Fruit fly (Drosophila melanogaster) whole organism, pupa: ENCODE data around the gene CG46339.

Experiments
- CG10348 ChIP-seq: fragments of 200-800 bp; sonication (Bioruptor generic); IDR thresholded peaks from 2 replicates; pipeline ENCODE4 v1.3.6; 2022; ENCODE audit warnings: missing biosample characterization, missing genetic modification characterization
- CG13204 ChIP-seq: fragments of 200-800 bp; sonication (Bioruptor generic); optimal IDR thresholded peaks from 2 replicates; lab custom pipeline; 2018; ENCODE audit warnings: missing biosample characterization, mild to moderate bottlenecking, missing genetic modification characterization, moderate library complexity
- CG14655 ChIP-seq: fragments of 200-800 bp; sonication (Bioruptor generic); optimal IDR thresholded peaks from 3 replicates; lab custom pipeline; 2017; ENCODE audit warnings: mild to moderate bottlenecking, missing biosample characterization, missing genetic modification reagents, missing genetic modification characterization
- CG15710 ChIP-seq: fragments of 200-800 bp; sonication (Bioruptor generic); optimal IDR thresholded peaks from 2 replicates; lab custom pipeline; 2018; ENCODE audit warnings: missing biosample characterization, mild to moderate bottlenecking, missing genetic modification characterization, moderate library complexity
- CG17806 ChIP-seq: fragments of 200-800 bp; sonication (Bioruptor generic); optimal IDR thresholded peaks from 2 replicates; lab custom pipeline; 2018; ENCODE audit warnings: missing biosample characterization, mild to moderate bottlenecking, missing genetic modification characterization, moderate library complexity
- CG4496 ChIP-seq: fragments of 200-800 bp; sonication (Bioruptor generic); IDR thresholded peaks from 3 replicates; pipeline ENCODE4 v1.3.6; 2022; ENCODE audit warnings: missing biosample characterization, missing genetic modification characterization
- CG8159 ChIP-seq: fragments of 200-800 bp; sonication (Bioruptor generic); optimal IDR thresholded peaks from 3 replicates; lab custom pipeline; 2018; ENCODE audit warnings: missing biosample characterization, mild to moderate bottlenecking, missing genetic modification characterization, moderate library complexity
- CG9948 ChIP-seq: fragments of 200-800 bp; sonication (Bioruptor generic); optimal IDR thresholded peaks from 2 replicates; lab custom pipeline; 2018; ENCODE audit warnings: missing biosample characterization, mild to moderate bottlenecking, missing genetic modification characterization, moderate library complexity
- EcR ChIP-seq: fragments of 200-800 bp; sonication (Bioruptor generic); optimal IDR thresholded peaks from 3 replicates; lab custom pipeline; 2019; ENCODE audit warnings: missing biosample characterization, missing genetic modification characterization, mild to moderate bottlenecking, moderate library complexity, missing genetic modification reagents
- Ets98B ChIP-seq: fragments of 200-800 bp; sonication (Bioruptor generic); IDR thresholded peaks from 2 replicates; pipeline ENCODE4 v1.3.6; 2022; ENCODE audit warnings: missing biosample characterization, missing genetic modification characterization
- Pif1A ChIP-seq: fragments of 200-800 bp; sonication (Bioruptor generic); optimal IDR thresholded peaks from 3 replicates; lab custom pipeline; 2016; ENCODE audit warnings: missing biosample characterization, missing genetic modification characterization
- Pif1B ChIP-seq: fragments of 200-800 bp; sonication (Bioruptor generic); optimal IDR thresholded peaks from 3 replicates; lab custom pipeline; 2016; ENCODE audit warnings: missing biosample characterization, missing genetic modification characterization
- fd96Ca ChIP-seq: fragments of 200-800 bp; sonication (Bioruptor generic); IDR thresholded peaks from 3 replicates; pipeline ENCODE4 v1.3.6; 2022; ENCODE audit warnings: missing biosample characterization, missing genetic modification characterization
- rn ChIP-seq: fragments of 200-800 bp; sonication (Bioruptor generic); IDR thresholded peaks from 2 replicates; pipeline ENCODE4 v1.3.6; 2022; ENCODE audit warnings: missing biosample characterization, missing genetic modification characterization

dm6 chr3R:26963747-26964174 is 48.2 kb downstream of the CG46339 start:
- TF ChIP-seq Pif1B (GFP tag; lab: Kevin White, UChicago) (peak; percentile 54), CG9948 (peak; percentile 74), CG10348 (GFP tag; lab: Robert Waterston, UW) (no peak), CG13204 (GFP tag; lab: Kevin White, UChicago) (no peak), fd96Ca (GFP tag; lab: Robert Waterston, UW) (peak; percentile 57; the same call in 2 of the 3 replicates), rn (0 out of 2 replicates have a peak, but pooled peaks have one; percentile 6), CG14655 (GFP tag; lab: Kevin White, UChicago) (peak; percentile 64), EcR (GFP tag; lab: Kevin White, UChicago) (no peak), Ets98B (peak; percentile 41), CG8159 (tag; lab: Kevin White, UChicago) (peak; percentile 88), CG4496 (peak; percentile 73; the same call in 1 of the 3 replicates), CG15710 (tag; lab: Kevin White, UChicago) (peak; percentile 64), Pif1A (GFP tag; lab: Kevin White, UChicago) (peak; percentile 80), CG17806 (tag; lab: Kevin White, UChicago) (peak; percentile 89)
